Fruit fly (Drosophila melanogaster) whole organism, embryonic: ENCODE results near the gene bero.
A peak's percentile ranks its signal among the peaks of the same experiment; 100 is the strongest.

Source experiments
- Atf-2 ChIP-seq: fragments of 200-800 bp; sonication (Bioruptor generic); optimal IDR thresholded peaks from 2 replicates; lab custom pipeline; 2016; ENCODE audit warnings: missing biosample characterization, missing genetic modification characterization
- Bgb ChIP-seq: fragments of 200-800 bp; sonication (Bioruptor generic); IDR thresholded peaks from 2 replicates; pipeline ENCODE4 v1.3.6; 2022; ENCODE audit warnings: missing biosample characterization, missing genetic modification characterization; ENCODE audit not compliant: partially characterized antibody
- CG10147 ChIP-seq: fragments of 200-800 bp; sonication (Bioruptor generic); optimal IDR thresholded peaks from 2 replicates; lab custom pipeline; 2019; ENCODE audit warnings: missing biosample characterization, mild to moderate bottlenecking, missing genetic modification characterization, moderate library complexity
- CG1024 ChIP-seq: fragments of 200-800 bp; sonication (Bioruptor generic); IDR thresholded peaks from 2 replicates; pipeline ENCODE4 v1.3.6; 2022; ENCODE audit warnings: missing biosample characterization, missing genetic modification characterization
- CG11504 ChIP-seq: fragments of 200-800 bp; sonication (Bioruptor generic); optimal IDR thresholded peaks from 3 replicates; lab custom pipeline; 2019; ENCODE audit warnings: missing biosample characterization, mild to moderate bottlenecking, missing genetic modification characterization, moderate library complexity
- CG12299 ChIP-seq: fragments of 200-800 bp; sonication (Bioruptor generic); optimal IDR thresholded peaks from 2 replicates; lab custom pipeline; 2018; ENCODE audit warnings: missing biosample characterization, mild to moderate bottlenecking, missing genetic modification characterization
- CG12769 ChIP-seq: fragments of 200-800 bp; sonication (Bioruptor generic); optimal IDR thresholded peaks from 2 replicates; lab custom pipeline; 2019; ENCODE audit warnings: missing biosample characterization, mild to moderate bottlenecking, missing genetic modification characterization, moderate library complexity
- CG15514 ChIP-seq: fragments of 200-800 bp; sonication (Bioruptor generic); optimal IDR thresholded peaks from 3 replicates; lab custom pipeline; 2017; ENCODE audit warnings: missing biosample characterization, missing genetic modification characterization, mild to moderate bottlenecking, moderate library complexity, missing genetic modification reagents
- CG16815 ChIP-seq: fragments of 200-800 bp; sonication (Bioruptor generic); optimal IDR thresholded peaks from 3 replicates; lab custom pipeline; 2017; ENCODE audit warnings: missing biosample characterization, mild to moderate bottlenecking, missing genetic modification characterization
- CG18619 ChIP-seq: fragments of 200-800 bp; sonication (Bioruptor generic); optimal IDR thresholded peaks from 3 replicates; lab custom pipeline; 2017; ENCODE audit warnings: missing biosample characterization, mild to moderate bottlenecking, missing genetic modification characterization
- CG30403 ChIP-seq: fragments of 200-800 bp; sonication (Bioruptor generic); optimal IDR thresholded peaks from 3 replicates; lab custom pipeline; 2016; ENCODE audit warnings: missing biosample characterization, missing genetic modification characterization
- CG31365 ChIP-seq: fragments of 200-800 bp; sonication (Bioruptor generic); optimal IDR thresholded peaks from 2 replicates; lab custom pipeline; 2018; ENCODE audit warnings: missing biosample characterization, mild to moderate bottlenecking, missing genetic modification characterization
- CG5180 ChIP-seq: fragments of 200-800 bp; sonication (Bioruptor generic); optimal IDR thresholded peaks from 3 replicates; lab custom pipeline; 2017; ENCODE audit warnings: missing biosample characterization, missing genetic modification characterization, mild to moderate bottlenecking, moderate library complexity, missing genetic modification reagents
- CG6175 ChIP-seq: fragments of 200-800 bp; sonication (Bioruptor generic); IDR thresholded peaks from 3 replicates; pipeline ENCODE4 v1.3.6; 2022; ENCODE audit warnings: missing biosample characterization, missing genetic modification characterization
- CG6654 ChIP-seq: fragments of 200-800 bp; sonication (Bioruptor generic); optimal IDR thresholded peaks from 2 replicates; lab custom pipeline; 2017; ENCODE audit warnings: missing biosample characterization, mild to moderate bottlenecking, missing genetic modification characterization
- CG7745 ChIP-seq: fragments of 200-800 bp; sonication (Bioruptor generic); optimal IDR thresholded peaks from 2 replicates; lab custom pipeline; 2018; ENCODE audit warnings: missing biosample characterization, mild to moderate bottlenecking, missing genetic modification characterization, moderate library complexity
- CG8290 ChIP-seq, 3 experiments: fragments of 200-800 bp; sonication (Bioruptor generic); optimal IDR thresholded peaks; 2 replicates each; lab custom pipeline; 2016 to 2019; ENCODE audit warnings: missing biosample characterization in 3 of 3, missing genetic modification characterization in 3 of 3, mild to moderate bottlenecking in 2 of 3, moderate library complexity in 1 of 3
- CG8765 ChIP-seq: fragments of 200-800 bp; sonication (Bioruptor generic); IDR thresholded peaks from 2 replicates; pipeline ENCODE4 v1.3.6; 2022; ENCODE audit warnings: missing biosample characterization, missing genetic modification characterization
- CG9797 ChIP-seq: fragments of 200-800 bp; sonication (Bioruptor generic); optimal IDR thresholded peaks from 3 replicates; lab custom pipeline; 2018; ENCODE audit warnings: missing biosample characterization, mild to moderate bottlenecking, missing genetic modification characterization
- CG9876 ChIP-seq: fragments of 200-800 bp; sonication (Bioruptor generic); optimal IDR thresholded peaks from 2 replicates; lab custom pipeline; 2016; ENCODE audit warnings: missing biosample characterization, missing genetic modification characterization
- Dbx ChIP-seq: fragments of 200-800 bp; sonication (Bioruptor generic); IDR thresholded peaks from 3 replicates; pipeline ENCODE4 v1.3.6; 2022; ENCODE audit warnings: missing biosample characterization, missing genetic modification characterization
- Deaf1 ChIP-seq: fragments of 200-800 bp; optimal IDR thresholded peaks from 3 replicates; lab custom pipeline; 2019; ENCODE audit warnings: missing biosample characterization, mild to moderate bottlenecking, missing genetic modification characterization, moderate library complexity
- ERR ChIP-seq: fragments of 200-800 bp; sonication (Bioruptor generic); optimal IDR thresholded peaks from 2 replicates; lab custom pipeline; 2016; ENCODE audit warnings: missing biosample characterization, missing genetic modification characterization
- Ets65A ChIP-seq: fragments of 200-800 bp; sonication (Bioruptor generic); peaks from one replicate; lab custom pipeline; 2016; ENCODE audit warnings: missing biosample characterization, missing genetic modification characterization
- Hr3 ChIP-seq: fragments of 200-800 bp; sonication (Bioruptor generic); optimal IDR thresholded peaks from 3 replicates; lab custom pipeline; 2016; ENCODE audit warnings: missing biosample characterization, missing genetic modification characterization
- Hr78 ChIP-seq, 2 experiments: fragments of 200-800 bp in 1 of 2; fragments of >200 bp in 1 of 2; sonication (Bioruptor generic) in 1 of 2; optimal IDR thresholded peaks; 2 replicates each; lab custom pipeline; 2017 to 2019; ENCODE audit warnings: missing biosample characterization in 2 of 2, missing genetic modification characterization in 2 of 2, mild to moderate bottlenecking in 1 of 2, moderate library complexity in 1 of 2
- Lpt ChIP-seq: fragments of >200 bp; optimal IDR thresholded peaks from 2 replicates; lab custom pipeline; 2018; ENCODE audit warnings: missing biosample characterization, missing genetic modification characterization
- Med ChIP-seq: fragments of 200-800 bp; sonication (Bioruptor generic); peaks from one replicate; lab custom pipeline; 2016; ENCODE audit warnings: missing biosample characterization, missing genetic modification characterization, mild to moderate bottlenecking, inconsistent platforms, moderate library complexity
- Mrtf ChIP-seq: fragments of 200-800 bp; sonication (Bioruptor generic); IDR thresholded peaks from 3 replicates; pipeline ENCODE4 v1.3.6; 2022; ENCODE audit warnings: missing biosample characterization, missing genetic modification characterization
- Opbp ChIP-seq: fragments of 200-800 bp; sonication (Bioruptor generic); IDR thresholded peaks from 3 replicates; pipeline ENCODE4 v1.3.6; 2022; ENCODE audit warnings: missing biosample characterization, missing genetic modification characterization; ENCODE audit not compliant: partially characterized antibody
- abd-A ChIP-seq: fragments of 200-800 bp; sonication (Bioruptor generic); optimal IDR thresholded peaks from 3 replicates; lab custom pipeline; 2019; ENCODE audit warnings: missing biosample characterization, mild to moderate bottlenecking, missing genetic modification characterization, moderate library complexity
- bigmax ChIP-seq: fragments of 200-800 bp; sonication (Bioruptor generic); optimal IDR thresholded peaks from 2 replicates; lab custom pipeline; 2018; ENCODE audit warnings: missing biosample characterization, mild to moderate bottlenecking, missing genetic modification characterization
- bowl ChIP-seq: fragments of 200-800 bp; sonication (Bioruptor generic); IDR thresholded peaks from 2 replicates; pipeline ENCODE4 v1.3.6; 2022; ENCODE audit warnings: missing biosample characterization, missing genetic modification characterization
- crol ChIP-seq: fragments of 200-800 bp; sonication (Bioruptor generic); IDR thresholded peaks from 2 replicates; pipeline ENCODE4 v1.3.6; 2022; ENCODE audit warnings: missing biosample characterization, missing genetic modification characterization
- dimm ChIP-seq: fragments of 200-800 bp; sonication (Bioruptor generic); IDR thresholded peaks from 2 replicates; pipeline ENCODE4 v1.3.6; 2022; ENCODE audit warnings: missing biosample characterization, missing genetic modification characterization
- disco-r ChIP-seq: fragments of 200-800 bp; sonication (Bioruptor generic); optimal IDR thresholded peaks from 2 replicates; lab custom pipeline; 2016; ENCODE audit warnings: missing biosample characterization, missing genetic modification characterization
- ewg ChIP-seq: fragments of 200-800 bp; sonication (Bioruptor generic); optimal IDR thresholded peaks from 3 replicates; lab custom pipeline; 2017; ENCODE audit warnings: mild to moderate bottlenecking, missing biosample characterization, missing genetic modification reagents, missing genetic modification characterization
- ftz-f1 ChIP-seq: fragments of 200-800 bp; sonication (Bioruptor generic); optimal IDR thresholded peaks from 2 replicates; lab custom pipeline; 2016; ENCODE audit warnings: missing biosample characterization, missing genetic modification characterization
- ind ChIP-seq: fragments of 200-800 bp; sonication (Bioruptor generic); optimal IDR thresholded peaks from 3 replicates; lab custom pipeline; 2016; ENCODE audit warnings: missing biosample characterization, missing genetic modification characterization
- ken ChIP-seq: fragments of 200-800 bp; sonication (Bioruptor generic); IDR thresholded peaks from 3 replicates; pipeline ENCODE4 v1.3.6; 2022; ENCODE audit warnings: missing biosample characterization, missing genetic modification characterization
- lola ChIP-seq, 3 experiments: fragments of >200 bp in 2 of 3; fragments of 200-800 bp in 1 of 3; sonication (Bioruptor generic) in 1 of 3; optimal IDR thresholded peaks; 2 replicates each; lab custom pipeline; 2017 to 2019; ENCODE audit warnings: missing biosample characterization in 3 of 3, missing genetic modification characterization in 3 of 3, mild to moderate bottlenecking in 1 of 3, moderate library complexity in 1 of 3
- nom ChIP-seq: fragments of 200-800 bp; sonication (Bioruptor generic); optimal IDR thresholded peaks from 2 replicates; lab custom pipeline; 2017; ENCODE audit warnings: missing biosample characterization, missing genetic modification characterization, mild to moderate bottlenecking, moderate library complexity, missing genetic modification reagents
- phol ChIP-seq: fragments of 200-800 bp; sonication (Bioruptor generic); optimal IDR thresholded peaks from 3 replicates; lab custom pipeline; 2018; ENCODE audit warnings: missing biosample characterization, mild to moderate bottlenecking, missing genetic modification characterization, moderate library complexity
- pros ChIP-seq: fragments of 200-800 bp; sonication (Bioruptor generic); optimal IDR thresholded peaks from 3 replicates; lab custom pipeline; 2019; ENCODE audit warnings: missing biosample characterization, mild to moderate bottlenecking, missing genetic modification characterization, moderate library complexity
- rib ChIP-seq: fragments of 200-800 bp; sonication (Bioruptor generic); IDR thresholded peaks from 2 replicates; pipeline ENCODE4 v1.3.6; 2022; ENCODE audit warnings: missing biosample characterization, missing genetic modification characterization
- sens ChIP-seq: fragments of 200-800 bp; sonication (Bioruptor generic); peaks from one replicate; lab custom pipeline; 2016; ENCODE audit warnings: missing biosample characterization, missing genetic modification characterization
- sug ChIP-seq: fragments of 200-800 bp; optimal IDR thresholded peaks from 2 replicates; lab custom pipeline; 2019; ENCODE audit warnings: missing biosample characterization, mild to moderate bottlenecking, missing genetic modification characterization, moderate library complexity
- vnd ChIP-seq: fragments of 200-800 bp; sonication (Bioruptor generic); IDR thresholded peaks from 3 replicates; pipeline ENCODE4 v1.3.6; 2022; ENCODE audit warnings: missing biosample characterization, missing genetic modification characterization; ENCODE audit not compliant: partially characterized antibody
- zfh2 ChIP-seq: fragments of 200-800 bp; sonication (Bioruptor generic); optimal IDR thresholded peaks from 2 replicates; lab custom pipeline; 2016; ENCODE audit warnings: missing biosample characterization, missing genetic modification characterization

Gene bero

dm6 chr2L:20822025-20822371, 36.5 kb upstream of the bero start:
- peak; percentile 12 for TF ChIP-seq Med
- TF ChIP-seq CG7745 (tag; lab: Kevin White, UChicago), result no peak
- TF ChIP-seq CG9797, result no peak
- TF ChIP-seq CG31365 (tag; lab: Kevin White, UChicago), result peak; percentile 87
- no peak for TF ChIP-seq lola (GFP tag; optimal IDR thresholded peaks at IDR 0.05; lab: Kevin White, UChicago)
- TF ChIP-seq Hr3 (GFP tag; lab: Kevin White, UChicago), result no peak
- peak; percentile 13 for TF ChIP-seq Ets65A (GFP tag; lab: Kevin White, UChicago)
- TF ChIP-seq ewg, result peak; percentile 64
- TF ChIP-seq sug (tag; lab: Kevin White, UChicago), result peak; percentile 12
- no peak for TF ChIP-seq Dbx
- peak in 1 of 2 experiments; percentile 56 for TF ChIP-seq Hr78 (GFP tag; optimal IDR thresholded peaks at IDR 0.05; lab: Kevin White, UChicago)
- TF ChIP-seq phol (tag; lab: Kevin White, UChicago), result peak; percentile 10
- TF ChIP-seq dimm (GFP tag; lab: Robert Waterston, UW), result no peak
- TF ChIP-seq ftz-f1 (GFP tag; lab: Kevin White, UChicago), result peak; percentile 6
- TF ChIP-seq CG6175 (GFP tag; lab: Robert Waterston, UW), result 0 out of 3 replicates have a peak, but pooled peaks have one; percentile 68
- no peak for TF ChIP-seq ind (GFP tag; lab: Kevin White, UChicago)
- no peak for TF ChIP-seq CG12299 (tag; lab: Kevin White, UChicago)
- peak; percentile 50 for TF ChIP-seq CG12769 (tag; lab: Kevin White, UChicago)
- TF ChIP-seq disco-r, result peak; percentile 13
- no peak for TF ChIP-seq CG18619 (GFP tag; lab: Kevin White, UChicago)
- peak; percentile 28 for TF ChIP-seq CG10147 (GFP tag; lab: Kevin White, UChicago)
- no peak for TF ChIP-seq CG16815 (GFP tag; lab: Kevin White, UChicago)
- no peak for TF ChIP-seq CG5180 (GFP tag; lab: Kevin White, UChicago)
- TF ChIP-seq nom (GFP tag; lab: Kevin White, UChicago), result no peak
- TF ChIP-seq Lpt (GFP tag; lab: Kevin White, UChicago), result no peak
- TF ChIP-seq Atf-2, result peak; percentile 2
- TF ChIP-seq sens, result no peak
- TF ChIP-seq CG11504 (tag; lab: Kevin White, UChicago), result peak; percentile 88
- no peak for TF ChIP-seq CG6654 (GFP tag; lab: Kevin White, UChicago)
- TF ChIP-seq abd-A (tag; lab: Kevin White, UChicago), result peak; percentile 36
- TF ChIP-seq bigmax (GFP tag; lab: Kevin White, UChicago), result no peak
- TF ChIP-seq bowl (GFP tag; lab: Robert Waterston, UW), result peak; percentile 35; the same call in 1 of the 2 replicates
- TF ChIP-seq CG30403 (GFP tag; lab: Kevin White, UChicago), result no peak
- TF ChIP-seq ken (GFP tag; lab: Robert Waterston, UW), result 0 out of 3 replicates have a peak, but pooled peaks have one; percentile 7
- peak; percentile 34 for TF ChIP-seq pros (GFP tag; lab: Kevin White, UChicago)
- no peak for TF ChIP-seq vnd (GFP tag; lab: Robert Waterston, UW)
- TF ChIP-seq Mrtf (GFP tag; lab: Robert Waterston, UW), result no peak
- no peak for TF ChIP-seq CG1024 (GFP tag; lab: Robert Waterston, UW)
- no peak for TF ChIP-seq CG9876 (GFP tag; lab: Kevin White, UChicago)
- TF ChIP-seq CG15514 (GFP tag; lab: Kevin White, UChicago), result no peak
- TF ChIP-seq zfh2 (GFP tag; lab: Kevin White, UChicago), result no peak
- no peak for TF ChIP-seq crol
- 0 out of 2 replicates have a peak, but pooled peaks have one; percentile 20 for TF ChIP-seq Bgb (GFP tag; lab: Robert Waterston, UW)
- TF ChIP-seq rib, result peak; percentile 39
- TF ChIP-seq CG8290 (GFP tag; optimal IDR thresholded peaks at IDR 0.05; lab: Kevin White, UChicago), result no peak
- TF ChIP-seq CG8290 (tag; optimal IDR thresholded peaks at IDR 0.05; lab: Kevin White, UChicago), result no peak
- TF ChIP-seq Opbp (GFP tag; lab: Robert Waterston, UW), result no peak
- peak; percentile 22 for TF ChIP-seq Deaf1 (tag; lab: Kevin White, UChicago)
- TF ChIP-seq ERR, result peak; percentile 26
- peak; percentile 78; the same call in 1 of the 2 replicates for TF ChIP-seq CG8765 (GFP tag; lab: Robert Waterston, UW)
